Fruit fly (Drosophila melanogaster) whole organism: ENCODE results near the gene Tim17b1.

Experiments
- CG8478 ChIP-seq: fragments of >200 bp; optimal IDR thresholded peaks from 2 replicates; lab custom pipeline; 2018; ENCODE audit warnings: inconsistent platforms
- Dll ChIP-seq: fragments of >200 bp; optimal IDR thresholded peaks from 2 replicates; lab custom pipeline; 2017
- EcR ChIP-seq, 2 experiments: fragments of >200 bp; optimal IDR thresholded peaks; 2 replicates each; lab custom pipeline; 2017; ENCODE audit warnings: missing biosample characterization in 2 of 2, missing genetic modification characterization in 2 of 2, missing genetic modification reagents in 2 of 2
- pan ChIP-seq: fragments of >200 bp; optimal IDR thresholded peaks from 2 replicates; lab custom pipeline; 2017
- psq ChIP-seq: fragments of >200 bp; optimal IDR thresholded peaks from 2 replicates; lab custom pipeline; 2017
- usp ChIP-seq: fragments of >200 bp; optimal IDR thresholded peaks from 2 replicates; lab custom pipeline; 2017; ENCODE audit warnings: missing biosample characterization, missing genetic modification characterization, mixed read lengths

Tim17b1 gene

DNA sequence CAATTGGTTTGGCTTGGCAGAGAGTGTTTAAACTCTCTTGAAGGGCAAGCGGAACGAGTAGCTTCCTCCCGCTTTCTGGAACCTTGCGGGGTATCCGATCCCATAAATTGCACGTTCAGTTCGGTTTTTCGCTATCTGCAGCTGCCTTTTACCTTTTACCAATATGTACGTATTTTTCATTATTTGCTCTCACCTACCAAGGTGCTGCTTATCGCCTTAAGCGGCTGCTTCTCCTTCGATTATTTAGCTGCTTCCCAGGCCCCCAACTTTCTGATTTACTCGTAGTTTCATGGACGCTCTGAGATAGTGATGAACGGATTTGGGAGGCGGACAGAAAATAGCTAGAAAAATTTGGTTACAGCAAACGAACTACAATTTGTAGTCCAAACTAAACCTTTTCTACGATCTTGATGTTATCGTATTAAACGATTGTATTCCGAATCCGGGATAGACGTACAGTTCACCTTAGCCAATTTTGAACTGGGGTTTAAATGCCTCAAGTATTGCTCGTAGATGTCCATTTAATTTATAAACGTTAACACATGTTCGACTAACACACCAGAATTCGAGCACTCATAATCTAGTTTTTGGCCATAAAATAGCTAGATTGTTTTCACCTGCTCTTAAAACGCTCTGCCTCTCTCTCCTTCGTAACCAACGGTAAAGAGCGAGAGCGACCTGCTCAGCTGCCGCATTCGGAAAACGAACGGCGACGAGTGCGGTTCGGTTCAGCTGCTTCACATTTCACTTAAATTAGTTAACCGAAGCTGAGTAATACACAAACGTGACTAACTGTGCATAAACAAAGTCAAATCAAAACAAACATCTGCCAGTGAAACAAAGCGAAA is 35.5 kb upstream of the Tim17b1 start:
- TF ChIP-seq CG8478, result no peak
- TF ChIP-seq EcR (GFP tag; optimal IDR thresholded peaks at IDR 0.05; lab: Kevin White, UChicago), result no peak
- TF ChIP-seq usp (GFP tag; lab: Kevin White, UChicago), result no peak
- TF ChIP-seq psq (lab: Kevin White, UChicago), result no peak

DNA sequence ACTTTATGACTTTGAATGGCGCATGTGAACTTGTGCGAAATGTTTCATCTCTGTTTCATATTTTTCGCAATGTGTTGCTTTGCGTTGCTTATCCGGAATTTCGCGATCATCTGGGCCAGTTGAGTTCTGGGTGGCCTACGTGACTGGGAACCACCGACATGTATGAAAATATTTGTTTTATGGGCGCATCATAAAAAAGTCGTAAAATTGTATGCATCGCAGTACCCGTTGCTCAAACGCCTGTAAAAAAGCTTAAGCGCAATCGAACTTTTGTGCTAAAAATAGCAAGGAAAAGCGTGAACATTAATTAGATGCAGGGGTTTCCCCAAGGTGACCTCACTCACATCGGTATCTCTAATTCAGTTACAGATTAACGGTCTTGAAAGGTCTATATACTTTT is 33.7 kb upstream of the Tim17b1 start:
- TF ChIP-seq EcR (GFP tag; optimal IDR thresholded peaks at IDR 0.05; lab: Kevin White, UChicago), result no peak
- TF ChIP-seq Dll (lab: Kevin White, UChicago), result no peak
- no peak for TF ChIP-seq pan
- no peak for TF ChIP-seq CG8478
- no peak for TF ChIP-seq psq (lab: Kevin White, UChicago)
- no peak for TF ChIP-seq usp (GFP tag; lab: Kevin White, UChicago)

DNA sequence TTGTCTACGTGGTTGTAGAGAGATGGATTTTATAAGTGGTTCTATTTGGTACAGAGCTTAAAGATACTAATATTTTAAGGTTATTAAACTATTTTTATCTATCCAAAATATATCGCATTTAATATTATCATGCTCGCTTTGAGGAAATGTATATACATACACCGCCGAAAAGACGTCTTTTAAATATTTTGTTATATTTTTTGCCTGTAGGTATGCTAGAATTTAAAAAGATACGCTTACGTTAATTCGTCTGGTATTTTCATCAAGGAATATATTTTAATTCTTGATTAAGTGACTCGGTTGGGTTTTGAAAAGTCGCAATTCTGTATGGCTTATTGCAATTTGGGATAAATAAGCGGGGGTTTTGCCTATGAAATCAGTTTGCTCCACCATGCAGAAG is 31.4 kb upstream of the Tim17b1 start:
- TF ChIP-seq pan (no peak), usp (GFP tag; lab: Kevin White, UChicago) (no peak), psq (lab: Kevin White, UChicago) (no peak), Dll (lab: Kevin White, UChicago) (no peak), EcR (GFP tag; optimal IDR thresholded peaks at IDR 0.05; lab: Kevin White, UChicago) (no peak), CG8478 (no peak)

- TF ChIP-seq EcR (GFP tag; optimal IDR thresholded peaks at IDR 0.05; lab: Kevin White, UChicago), result no peak
- TF ChIP-seq Dll (lab: Kevin White, UChicago), result no peak
- no peak for TF ChIP-seq usp (GFP tag; lab: Kevin White, UChicago)
- TF ChIP-seq pan, result no peak
- TF ChIP-seq psq (lab: Kevin White, UChicago), result no peak
- TF ChIP-seq CG8478, result no peak
Measured at dm6 chr3R:5270806-5271205, 29.1 kb upstream of the Tim17b1 start.

DNA sequence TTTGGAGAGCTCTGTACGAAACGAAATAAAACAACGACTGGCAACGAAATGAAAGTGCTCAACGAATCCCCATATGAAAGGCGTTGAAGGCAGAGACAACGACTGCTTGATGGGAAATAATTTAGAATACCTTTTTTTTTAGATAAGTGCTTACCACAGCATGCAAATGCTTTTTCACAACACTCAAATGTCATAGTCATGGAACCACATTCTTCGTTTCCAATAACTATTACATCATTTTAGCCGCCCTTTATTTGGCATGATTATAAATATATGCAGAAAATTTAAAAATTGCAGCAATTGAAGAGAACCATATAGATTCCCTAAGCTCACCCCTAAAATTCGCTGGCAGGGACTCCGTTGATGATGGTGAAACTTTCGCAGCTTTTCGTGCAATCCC is 22.2 kb upstream of the Tim17b1 start, which contains the start of gene CG31538:
Gene CG31538 (minus strand): TSS at position 101 of the 400 bp plus-strand sequence.
- no peak for TF ChIP-seq CG8478
- TF ChIP-seq Dll (lab: Kevin White, UChicago), result no peak
- no peak for TF ChIP-seq EcR (GFP tag; optimal IDR thresholded peaks at IDR 0.05; lab: Kevin White, UChicago)
- no peak for TF ChIP-seq pan
- no peak for TF ChIP-seq psq (lab: Kevin White, UChicago)
- TF ChIP-seq usp (GFP tag; lab: Kevin White, UChicago), result no peak

dm6 chr3R:5278627-5279026 is 21.3 kb upstream of the Tim17b1 start:
- TF ChIP-seq psq (lab: Kevin White, UChicago) (no peak), usp (GFP tag; lab: Kevin White, UChicago) (no peak), CG8478 (no peak), Dll (lab: Kevin White, UChicago) (no peak), pan (no peak)

DNA sequence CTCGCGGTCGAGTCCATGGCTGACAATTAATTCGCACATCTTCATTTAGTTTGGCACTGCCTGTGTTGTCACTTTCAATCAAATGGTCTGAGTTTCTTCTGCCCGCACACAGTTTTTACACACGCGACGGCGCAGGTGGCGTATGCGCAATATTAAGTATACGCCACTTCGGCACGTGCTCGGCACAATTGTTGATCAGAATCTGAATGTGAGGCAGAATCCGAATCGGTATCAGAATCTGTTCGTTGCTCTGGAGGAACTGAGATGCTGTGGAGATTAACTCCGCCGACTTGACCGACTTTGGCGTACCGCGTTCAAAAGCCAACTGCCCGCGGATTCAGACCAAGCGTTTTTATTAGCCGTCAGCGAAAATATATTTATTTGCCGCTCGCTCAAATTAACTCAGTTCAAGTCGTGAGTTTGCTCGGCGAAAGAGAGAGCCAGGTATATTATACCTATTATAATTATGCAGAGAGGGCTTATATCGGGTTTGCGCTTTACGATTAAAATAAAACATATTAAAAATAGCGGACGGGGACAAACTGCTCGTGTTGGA is 20.3 kb upstream of the Tim17b1 start:
- TF ChIP-seq EcR (GFP tag; optimal IDR thresholded peaks at IDR 0.05; lab: Kevin White, UChicago) (no peak), CG8478 (no peak), Dll (lab: Kevin White, UChicago) (no peak), pan (no peak), psq (lab: Kevin White, UChicago) (no peak), usp (GFP tag; lab: Kevin White, UChicago) (no peak)

- TF ChIP-seq pan (no peak), EcR (GFP tag; optimal IDR thresholded peaks at IDR 0.05; lab: Kevin White, UChicago) (no peak)
Measured at dm6 chr3R:5280380-5280779, 19.6 kb upstream of the Tim17b1 start.

- no peak for TF ChIP-seq psq (lab: Kevin White, UChicago)
- TF ChIP-seq pan, result peak; percentile 53
Measured at dm6 chr3R:5281094-5281493, 18.9 kb upstream of the Tim17b1 start.

- TF ChIP-seq EcR (GFP tag; optimal IDR thresholded peaks at IDR 0.05; lab: Kevin White, UChicago) (no peak), usp (GFP tag; lab: Kevin White, UChicago) (no peak), CG8478 (no peak), psq (lab: Kevin White, UChicago) (peak; percentile 69)
Measured at dm6 chr3R:5282755-5283359, 17.1 kb upstream of the Tim17b1 start.

- TF ChIP-seq EcR (GFP tag; optimal IDR thresholded peaks at IDR 0.05; lab: Kevin White, UChicago), result no peak
- TF ChIP-seq Dll (lab: Kevin White, UChicago), result no peak
- TF ChIP-seq pan, result no peak
- TF ChIP-seq psq (lab: Kevin White, UChicago), result no peak
- no peak for TF ChIP-seq CG8478
- no peak for TF ChIP-seq usp (GFP tag; lab: Kevin White, UChicago)
Measured at dm6 chr3R:5283360-5283963, 16.5 kb upstream of the Tim17b1 start.

DNA sequence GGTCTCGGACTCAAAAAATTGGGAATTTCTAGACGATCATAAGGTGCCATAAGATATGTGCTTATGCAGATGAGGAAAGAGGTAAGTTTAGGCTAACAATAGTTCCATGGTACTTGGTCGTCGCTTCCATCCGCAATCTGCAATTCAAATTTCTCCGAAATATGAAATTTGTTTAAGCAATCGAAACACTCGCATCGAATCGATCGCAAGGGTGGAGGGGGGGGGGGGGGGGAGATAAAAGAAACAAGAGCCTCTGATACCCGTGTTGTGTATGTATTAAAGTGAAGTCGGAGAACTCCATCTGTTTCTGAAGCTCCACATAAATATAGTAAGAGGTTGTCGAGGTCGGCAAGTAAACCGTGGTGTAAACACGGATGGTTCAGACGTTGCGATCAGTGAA is 14.0 kb upstream of the Tim17b1 start:
- TF ChIP-seq EcR (GFP tag; optimal IDR thresholded peaks at IDR 0.05; lab: Kevin White, UChicago) (no peak), usp (GFP tag; lab: Kevin White, UChicago) (no peak), Dll (lab: Kevin White, UChicago) (no peak), psq (lab: Kevin White, UChicago) (no peak), pan (no peak), CG8478 (no peak)
